Worm (Caenorhabditis elegans): ENCODE data around the gene C14C10.1.

The C14C10.1 gene

DNA sequence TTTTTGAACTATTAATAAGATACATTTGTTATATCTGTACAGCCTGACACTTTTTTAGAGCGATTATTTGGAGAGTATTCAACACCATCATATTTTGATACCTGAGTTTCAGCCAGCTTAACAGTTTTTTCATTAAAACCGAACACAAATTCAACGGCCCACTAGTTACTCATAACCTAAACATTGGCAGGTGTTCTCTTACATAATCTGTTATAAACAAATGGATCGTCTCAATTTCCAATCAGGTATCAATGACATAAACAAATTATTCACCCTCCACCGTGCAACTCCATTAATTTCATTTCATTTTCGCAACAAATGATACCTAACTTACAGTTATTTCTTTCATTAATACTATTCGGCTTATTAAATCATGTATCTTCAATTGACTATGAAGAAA is 22.9 kb downstream of the C14C10.1 start, which contains the start of gene cubn-1:
Gene cubn-1, plus strand, starts transcription at position 301 of the 400 bp plus-strand sequence.
- no peak for TF ChIP-seq fos-1 (tag; optimal IDR thresholded peaks at IDR 0.05)
- no peak for TF ChIP-seq F44E2.7 (GFP tag; IDR thresholded peaks at IDR 0.05)
- TF ChIP-seq R02D3.7 (tag; optimal IDR thresholded peaks at IDR 0.05) = no peak

DNA sequence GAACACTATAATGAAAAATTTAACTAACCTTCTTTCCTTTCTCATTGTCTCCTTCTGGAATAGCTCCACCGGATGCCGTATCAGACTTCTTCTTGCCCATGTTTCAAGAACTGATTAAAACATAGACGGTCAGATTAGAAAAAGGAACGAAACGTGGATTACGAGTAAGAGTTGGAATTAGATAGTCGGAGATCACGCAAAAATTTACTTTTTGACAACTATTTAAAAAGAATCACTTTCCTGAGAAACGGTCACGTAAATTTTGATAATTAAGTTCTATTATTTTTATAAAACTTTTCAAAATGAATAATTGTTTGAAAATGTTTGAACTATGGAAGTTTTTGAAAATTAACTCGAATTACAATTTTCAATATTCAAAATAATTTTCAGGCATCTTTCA is 24.0 kb downstream of the C14C10.1 start, which contains the start of gene cyc-2.2:
Gene cyc-2.2, minus strand, starts transcription at position 101 of the 400 bp plus-strand sequence.
- TF ChIP-seq snpc-1.2 (GFP tag; IDR thresholded peaks at IDR 0.05) (no peak), F37D6.2 (tag; optimal IDR thresholded peaks at IDR 0.05) (no peak), nhr-237 (tag; optimal IDR thresholded peaks at IDR 0.05) (no peak), lin-29 (GFP tag; IDR thresholded peaks at IDR 0.05) (no peak), zfp-3 (GFP tag; conservative IDR thresholded peaks at IDR 0.05) (no peak), Y75B8A.6 (GFP tag; IDR thresholded peaks at IDR 0.05) (no peak), ctbp-1 (GFP tag; IDR thresholded peaks at IDR 0.05) (no peak)

DNA sequence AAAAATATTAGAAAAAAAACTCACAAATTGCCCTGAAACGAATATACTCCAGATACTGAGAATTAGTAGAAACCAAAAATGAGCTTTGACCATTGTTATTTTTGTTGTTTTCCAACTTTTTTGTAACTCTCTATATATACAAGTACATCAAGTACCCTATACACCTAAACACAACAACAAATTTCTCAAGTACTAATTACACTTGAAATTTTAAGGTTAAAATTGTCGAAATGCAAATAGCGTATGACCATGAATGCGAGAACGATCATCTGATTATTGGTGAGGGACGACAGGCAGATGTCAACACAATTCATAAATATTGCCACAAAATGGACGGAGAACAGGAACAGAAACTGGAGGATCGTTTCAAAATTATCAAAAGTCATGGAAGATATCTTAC is 36.2 kb downstream of the C14C10.1 start, which contains the start of gene F56H9.9:
Gene F56H9.9, minus strand, starts transcription at position 101 of the 400 bp plus-strand sequence.
- TF ChIP-seq jun-1 (tag; optimal IDR thresholded peaks at IDR 0.05) (no peak), T26A8.4 (GFP tag; IDR thresholded peaks at IDR 0.05) (no peak), spr-3 (GFP tag; optimal IDR thresholded peaks at IDR 0.05) (no peak), hmg-1.1 (GFP tag; IDR thresholded peaks at IDR 0.05) (no peak), dpl-1 (GFP tag; optimal IDR thresholded peaks at IDR 0.05) (no peak), daf-16 (GFP tag; optimal IDR thresholded peaks at IDR 0.05) (no peak), daf-16 (tag; optimal IDR thresholded peaks at IDR 0.05) (no peak), daf-8 (GFP tag; IDR thresholded peaks at IDR 0.05) (no peak), mep-1 (tag; optimal IDR thresholded peaks at IDR 0.05) (no peak), lin-38 (GFP tag; IDR thresholded peaks at IDR 0.05) (no peak), ceh-28 (tag; optimal IDR thresholded peaks at IDR 0.05) (no peak), zip-11 (GFP tag; IDR thresholded peaks at IDR 0.05) (no peak), ceh-20 (GFP tag; IDR thresholded peaks at IDR 0.05) (no peak), unc-130 (GFP tag; optimal IDR thresholded peaks at IDR 0.05) (no peak), ctbp-1 (GFP tag; IDR thresholded peaks at IDR 0.05) (no peak), aly-2 (tag; optimal IDR thresholded peaks at IDR 0.05) (no peak), fos-1 (tag; optimal IDR thresholded peaks at IDR 0.05) (no peak), lin-1 (GFP tag; IDR thresholded peaks at IDR 0.05) (no peak)

DNA sequence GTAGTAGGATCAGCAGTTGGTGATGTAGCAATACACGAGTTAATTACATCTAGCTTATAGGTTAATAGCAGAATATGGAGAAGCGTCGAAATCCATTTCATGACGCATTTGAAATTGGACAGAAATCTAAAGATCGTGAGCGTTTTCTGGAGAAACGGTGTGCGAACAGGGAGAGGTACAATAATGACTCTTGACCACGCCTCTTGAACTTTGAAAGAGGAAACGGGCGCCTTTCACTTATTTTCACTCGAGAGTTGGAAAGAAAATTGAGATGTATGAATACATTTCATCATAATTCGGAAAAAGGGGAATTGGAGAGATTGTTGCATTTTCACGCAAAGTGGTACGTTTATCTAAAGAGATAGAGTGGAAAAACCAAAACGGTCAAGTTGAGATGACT is 41.6 kb downstream of the C14C10.1 start, which contains the start of gene F56H9.6:
Gene F56H9.6, minus strand, starts transcription at position 101 of the 400 bp plus-strand sequence.
- TF ChIP-seq tag-97 (GFP tag; IDR thresholded peaks at IDR 0.05) (no peak), saeg-2 (GFP tag; IDR thresholded peaks at IDR 0.05) (no peak), dmd-6 (GFP tag; IDR thresholded peaks at IDR 0.05) (no peak), F37D6.2 (tag; optimal IDR thresholded peaks at IDR 0.05) (no peak), nhr-11 (tag; optimal IDR thresholded peaks at IDR 0.05) (no peak), ama-1 (optimal IDR thresholded peaks at IDR 0.05) (no peak)

DNA sequence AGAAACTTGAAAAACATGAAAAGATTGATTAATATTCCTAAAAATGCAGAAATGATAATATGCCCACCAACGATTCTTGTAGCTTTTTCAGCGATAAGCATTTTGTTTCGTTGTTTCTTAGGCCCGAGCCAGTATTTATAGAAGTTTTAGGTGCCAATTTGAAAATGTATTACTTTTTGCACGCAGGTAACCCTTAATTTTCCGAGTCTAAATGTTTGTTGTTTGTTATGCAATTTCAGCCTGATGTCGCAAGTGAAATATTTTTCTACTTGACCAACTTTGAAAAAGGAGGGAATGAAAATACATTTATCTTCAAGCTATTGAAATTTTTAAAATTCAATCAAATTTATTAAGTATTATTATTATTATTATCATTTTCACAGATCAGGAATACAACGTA is 43.9 kb downstream of the C14C10.1 start, which contains the start of gene srx-113:
Gene srx-113, minus strand, starts transcription at position 101 of the 400 bp plus-strand sequence.
- TF ChIP-seq Y5F2A.4 (GFP tag; optimal IDR thresholded peaks at IDR 0.05) = no peak
- no peak for TF ChIP-seq mxl-3 (GFP tag; optimal IDR thresholded peaks at IDR 0.05)
- no peak for TF ChIP-seq unc-130 (GFP tag; optimal IDR thresholded peaks at IDR 0.05)
- no peak for TF ChIP-seq lim-7 (GFP tag; IDR thresholded peaks at IDR 0.05)
- no peak for TF ChIP-seq madf-9 (GFP tag; conservative IDR thresholded peaks at IDR 0.05)
- no peak for TF ChIP-seq ceh-28 (tag; optimal IDR thresholded peaks at IDR 0.05)
- no peak for TF ChIP-seq ceh-62 (tag; optimal IDR thresholded peaks at IDR 0.05)
- no peak for TF ChIP-seq Y105C5A.15 (GFP tag; IDR thresholded peaks at IDR 0.05)
- TF ChIP-seq unc-62 (GFP tag; optimal IDR thresholded peaks at IDR 0.05 in 1 of 2) = no peak
- TF ChIP-seq unc-62 (tag; optimal IDR thresholded peaks at IDR 0.05) = no peak
- no peak for TF ChIP-seq lin-13 (GFP tag; optimal IDR thresholded peaks at IDR 0.05)
- TF ChIP-seq nhr-48 (tag; optimal IDR thresholded peaks at IDR 0.05) = no peak
- no peak for TF ChIP-seq mes-2 (tag; optimal IDR thresholded peaks at IDR 0.05; ENCODE audit: poor library complexity, severe bottlenecking)
- no peak for TF ChIP-seq skn-1 (tag; optimal IDR thresholded peaks at IDR 0.05)
- no peak for TF ChIP-seq nhr-10 (tag; optimal IDR thresholded peaks at IDR 0.05)
- no peak for TF ChIP-seq ztf-7 (tag; optimal IDR thresholded peaks at IDR 0.05)
- TF ChIP-seq Y75B8A.6 (GFP tag; IDR thresholded peaks at IDR 0.05) = no peak
- no peak for TF ChIP-seq nhr-41 (GFP tag; IDR thresholded peaks at IDR 0.05)

All from whole organism, L4 larva.